Worm (Caenorhabditis elegans): ENCODE measurements around the gene W02G9.4.

The W02G9.4 gene

DNA sequence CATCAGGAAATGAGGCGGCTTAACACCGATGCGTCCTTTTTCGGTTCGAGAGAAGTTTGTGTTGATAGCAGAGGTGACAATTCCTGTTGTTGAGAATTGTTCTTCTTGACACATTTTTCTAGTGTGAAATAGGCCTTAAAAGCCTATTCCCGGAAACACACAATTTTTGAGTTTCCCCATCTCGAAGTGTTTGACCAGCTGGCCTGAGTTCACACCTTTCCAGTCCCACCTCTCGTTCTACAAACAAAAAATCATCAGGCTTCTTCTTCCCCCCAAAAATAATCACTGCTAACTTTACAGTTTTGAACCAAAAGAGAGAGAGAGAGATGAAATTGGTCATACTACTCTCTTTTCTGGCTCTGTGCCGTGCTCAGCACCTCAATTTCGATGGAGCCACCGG, at the start of gene W02G9.4:
Gene W02G9.4, plus strand, starts transcription at position 301 of the 400 bp plus-strand sequence.
- TF ChIP-seq lin-11 (tag; optimal IDR thresholded peaks at IDR 0.05) (no peak), K02D7.2 (tag; optimal IDR thresholded peaks at IDR 0.05) (no peak), mec-3 (tag; optimal IDR thresholded peaks at IDR 0.05; ENCODE audit: borderline replicate concordance) (no peak), hlh-8 (tag; optimal IDR thresholded peaks at IDR 0.05) (no peak), hlh-13 (GFP tag; optimal IDR thresholded peaks at IDR 0.05) (no peak), C38D4.7 (GFP tag; optimal IDR thresholded peaks at IDR 0.05) (no peak), dve-1 (tag; optimal IDR thresholded peaks at IDR 0.05) (no peak), fkh-10 (GFP tag; optimal IDR thresholded peaks at IDR 0.05) (no peak), pqm-1 (tag; optimal IDR thresholded peaks at IDR 0.05) (no peak), ceh-48 (tag; optimal IDR thresholded peaks at IDR 0.05) (no peak), tbx-7 (tag; optimal IDR thresholded peaks at IDR 0.05) (no peak), npax-4 (tag; optimal IDR thresholded peaks at IDR 0.05) (no peak), ceh-19 (GFP tag; optimal IDR thresholded peaks at IDR 0.05) (no peak)

DNA sequence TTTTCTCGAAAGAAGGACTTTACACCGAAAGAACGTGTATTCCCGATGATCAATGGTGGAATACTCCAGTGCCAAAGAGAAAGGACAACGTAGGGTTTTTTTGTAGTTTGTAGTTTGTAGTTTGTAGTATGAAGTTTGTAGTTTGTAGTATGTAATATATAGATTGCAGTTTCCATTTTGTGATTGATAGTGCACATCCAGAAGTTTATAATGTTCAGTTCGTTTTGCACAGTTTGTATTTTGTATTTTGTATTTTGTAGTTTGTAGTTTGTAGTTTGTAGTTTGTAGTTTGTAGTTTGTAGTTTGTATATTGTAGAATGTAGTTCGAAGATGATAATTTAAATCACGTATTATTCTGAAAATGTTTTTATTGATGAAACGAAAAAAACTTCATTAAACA, 49.2 kb upstream of the W02G9.4 start:
- TF ChIP-seq odd-2 (tag; optimal IDR thresholded peaks at IDR 0.05) = no peak
- no peak for TF ChIP-seq hlh-15 (tag; optimal IDR thresholded peaks at IDR 0.05)
- TF ChIP-seq hlh-6 (tag; optimal IDR thresholded peaks at IDR 0.05) = no peak
- TF ChIP-seq pha-4 (tag; optimal IDR thresholded peaks at IDR 0.05) = no peak
- TF ChIP-seq pax-1 (tag; optimal IDR thresholded peaks at IDR 0.05) = no peak
- no peak for TF ChIP-seq unc-86 (tag; optimal IDR thresholded peaks at IDR 0.05)
- no peak for TF ChIP-seq tbx-2 (tag; optimal IDR thresholded peaks at IDR 0.05)
- no peak for TF ChIP-seq ceh-19 (GFP tag; optimal IDR thresholded peaks at IDR 0.05)
- TF ChIP-seq dmd-4 (tag; optimal IDR thresholded peaks at IDR 0.05; ENCODE audit: borderline replicate concordance) = no peak
- no peak for TF ChIP-seq pat-9 (tag; optimal IDR thresholded peaks at IDR 0.05)
- TF ChIP-seq eyg-1 (tag; optimal IDR thresholded peaks at IDR 0.05) = no peak
- TF ChIP-seq nfya-1 (tag; optimal IDR thresholded peaks at IDR 0.05) = no peak
- no peak for TF ChIP-seq rnt-1 (tag; optimal IDR thresholded peaks at IDR 0.05)
- TF ChIP-seq ama-1 (optimal IDR thresholded peaks at IDR 0.05) = no peak
- TF ChIP-seq ceh-48 (tag; optimal IDR thresholded peaks at IDR 0.05) = no peak
- TF ChIP-seq hlh-30 (tag; optimal IDR thresholded peaks at IDR 0.05; ENCODE audit: insufficient read depth) = no peak
- TF ChIP-seq syd-9 (tag; optimal IDR thresholded peaks at IDR 0.05) = no peak
- no peak for TF ChIP-seq lim-6 (tag; optimal IDR thresholded peaks at IDR 0.05)

DNA sequence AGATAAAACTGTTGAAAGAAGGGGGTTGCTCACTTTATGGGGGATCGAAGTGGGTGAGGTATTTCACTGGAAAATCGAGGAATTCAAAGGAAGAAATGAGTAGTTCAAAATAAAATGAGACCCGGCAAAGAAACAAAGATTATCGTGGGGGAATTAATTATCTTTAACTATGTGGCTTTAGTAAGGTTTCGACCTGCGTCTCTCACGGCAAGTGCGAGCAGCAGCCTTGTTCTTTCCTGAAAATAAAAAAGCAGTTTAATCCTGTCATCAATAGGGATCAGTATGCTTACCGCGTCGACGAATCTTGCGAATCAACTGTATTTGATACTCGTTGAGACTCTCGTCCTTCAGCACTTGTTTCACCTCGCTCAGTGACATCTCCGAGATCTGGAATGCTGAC, 44.8 kb upstream of the W02G9.4 start, which contains the start of gene srh-271:
Gene srh-271, minus strand, starts transcription at position 101 of the 400 bp plus-strand sequence.
- no peak for TF ChIP-seq hlh-15 (tag; optimal IDR thresholded peaks at IDR 0.05)
- TF ChIP-seq sdc-2 (tag; optimal IDR thresholded peaks at IDR 0.05) = no peak
- TF ChIP-seq T23F11.4 (GFP tag; optimal IDR thresholded peaks at IDR 0.05) = no peak
- no peak for TF ChIP-seq ceh-24 (tag; optimal IDR thresholded peaks at IDR 0.05)
- no peak for TF ChIP-seq pha-2 (tag; optimal IDR thresholded peaks at IDR 0.05)
- TF ChIP-seq ceh-48 (tag; optimal IDR thresholded peaks at IDR 0.05) = no peak
- TF ChIP-seq fkh-6 (tag; optimal IDR thresholded peaks at IDR 0.05) = no peak
- no peak for TF ChIP-seq hlh-30 (tag; optimal IDR thresholded peaks at IDR 0.05; ENCODE audit: insufficient read depth)
- no peak for TF ChIP-seq K02D7.2 (tag; optimal IDR thresholded peaks at IDR 0.05)
- TF ChIP-seq nhr-232 (tag; optimal IDR thresholded peaks at IDR 0.05) = no peak
- no peak for TF ChIP-seq nhr-11 (tag; optimal IDR thresholded peaks at IDR 0.05)
- no peak for TF ChIP-seq fkh-10 (GFP tag; optimal IDR thresholded peaks at IDR 0.05)
- no peak for TF ChIP-seq pag-3 (tag; optimal IDR thresholded peaks at IDR 0.05; ENCODE audit: borderline replicate concordance)
- no peak for TF ChIP-seq npax-4 (tag; optimal IDR thresholded peaks at IDR 0.05)
- no peak for TF ChIP-seq ceh-14 (tag; optimal IDR thresholded peaks at IDR 0.05)

DNA sequence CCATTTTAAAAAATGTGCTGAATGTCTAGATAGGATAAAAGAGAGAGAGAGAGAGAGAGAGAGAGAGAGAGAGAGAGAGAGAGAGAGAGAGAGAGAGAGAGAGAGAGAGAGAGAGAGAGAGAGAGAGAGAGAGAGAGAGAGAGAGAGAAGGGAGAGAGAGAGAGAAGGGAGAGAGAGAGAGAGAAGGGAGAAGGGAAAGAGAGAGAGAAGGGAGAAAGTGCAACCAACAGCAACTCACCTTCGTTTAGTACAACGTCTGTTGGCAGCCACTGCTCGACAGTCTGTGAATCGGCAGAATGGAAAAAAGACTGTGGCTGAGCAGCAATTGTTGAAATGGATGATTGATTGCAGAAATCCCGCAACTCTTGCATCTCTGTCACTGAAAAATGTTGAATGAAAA, 42.9 kb upstream of the W02G9.4 start:
- TF ChIP-seq C38D4.7 (GFP tag; optimal IDR thresholded peaks at IDR 0.05) (no peak), hlh-15 (tag; optimal IDR thresholded peaks at IDR 0.05) (no peak), mec-3 (tag; optimal IDR thresholded peaks at IDR 0.05; ENCODE audit: borderline replicate concordance) (no peak), unc-55 (GFP tag; optimal IDR thresholded peaks at IDR 0.05) (no peak), unc-42 (tag; optimal IDR thresholded peaks at IDR 0.05) (no peak), unc-3 (GFP tag; conservative IDR thresholded peaks at IDR 0.05) (no peak), unc-3 (tag; optimal IDR thresholded peaks at IDR 0.05) (no peak), ceh-2 (tag; optimal IDR thresholded peaks at IDR 0.05) (no peak)
